Worm (Caenorhabditis elegans) whole organism, L1 larva: ENCODE data around the gene F08G2.4.
"Not testable (repeated sequence)": the region's sequence is repeated elsewhere in the genome, so short reads cannot be mapped to it uniquely, and the experiment has no call there.

Experiments used
- alr-1 ChIP-seq: fragments of 200-800 bp; sonication (Bioruptor generic); optimal IDR thresholded peaks from 2 replicates; lab custom pipeline; 2018; ENCODE audit warnings: borderline replicate concordance, mild to moderate bottlenecking, missing genetic modification characterization, missing compliant biosample characterization
- ceh-90 ChIP-seq: sonication (generic microtip); optimal IDR thresholded peaks from 2 replicates; lab custom pipeline; 2016; ENCODE audit warnings: missing genetic modification characterization, missing compliant biosample characterization
- ces-1 ChIP-seq: fragments of 150-350 bp; optimal IDR thresholded peaks from 2 replicates; lab custom pipeline; 2014; ENCODE audit warnings: missing biosample characterization, missing genetic modification reagents, missing genetic modification characterization
- efl-1 ChIP-seq, 4 experiments: fragments of 150-350 bp; optimal IDR thresholded peaks in 3 of 4; peaks in 1 of 4; 1 replicate in 1 of 4; 2 replicates in 3 of 4; lab custom pipeline; 2014; ENCODE audit warnings: missing biosample characterization in 2 of 4, missing genetic modification characterization in 2 of 4, missing genetic modification reagents in 2 of 4
- elt-2 ChIP-seq: sonication (generic microtip); optimal IDR thresholded peaks from 2 replicates; lab custom pipeline; 2016; ENCODE audit warnings: missing genetic modification characterization, mild to moderate bottlenecking, inconsistent platforms, missing compliant biosample characterization, missing genetic modification reagents
- lin-14 ChIP-seq: fragments of 200-800 bp; sonication (Bioruptor generic); optimal IDR thresholded peaks from 2 replicates; lab custom pipeline; 2018; ENCODE audit warnings: mild to moderate bottlenecking, missing genetic modification characterization, moderate library complexity, missing compliant biosample characterization
- lir-3 ChIP-seq: sonication (generic microtip); optimal IDR thresholded peaks from 2 replicates; lab custom pipeline; 2016; ENCODE audit warnings: mild to moderate bottlenecking, missing genetic modification characterization, moderate library complexity, missing compliant biosample characterization; ENCODE audit not compliant: poor library complexity
- nhr-28 ChIP-seq: fragments of 150-350 bp; optimal IDR thresholded peaks from 2 replicates; lab custom pipeline; 2014; ENCODE audit warnings: missing biosample characterization, missing genetic modification characterization
- pqm-1 ChIP-seq: sonication (generic microtip); optimal IDR thresholded peaks from 3 replicates; lab custom pipeline; 2017; ENCODE audit warnings: missing biosample characterization, missing genetic modification characterization
- ztf-11 ChIP-seq, 2 experiments: sonication (generic microtip); optimal IDR thresholded peaks; 2 replicates each; lab custom pipeline; 2016 to 2017; ENCODE audit warnings: missing genetic modification characterization in 2 of 2, missing biosample characterization in 1 of 2, missing compliant biosample characterization in 1 of 2

- TF ChIP-seq ztf-11 (tag; optimal IDR thresholded peaks at IDR 0.05; lab: Kevin White, UChicago); ces-1 (GFP tag; lab: Kevin White, UChicago); lir-3; efl-1 (optimal IDR thresholded peaks at IDR 0.05; lab: Kevin White, UChicago); efl-1 (GFP tag; optimal IDR thresholded peaks at IDR 0.05 in 1 of 2; lab: Kevin White, UChicago); lin-14 (GFP tag; lab: Kevin White, UChicago); elt-2 (tag; lab: Kevin White, UChicago); pqm-1 (tag; lab: Kevin White, UChicago); ceh-90 (tag; lab: Kevin White, UChicago); nhr-28; alr-1: not testable (repeated sequence)
Observed at ce11 chrII:13835724-13836307, 5.4 kb downstream of the F08G2.4 start, which contains the start of gene ins-37.
